Worm (Caenorhabditis elegans) whole organism, L4 larva: ENCODE data around the gene grd-6.

ENCODE experiments used
- D1046.2 ChIP-seq: fragments of 200-800 bp; sonication (Bioruptor generic); IDR thresholded peaks from 2 replicates; pipeline ENCODE4 v1.3.6; 2022; ENCODE audit warnings: missing genetic modification characterization, missing compliant biosample characterization
- F44E2.7 ChIP-seq: fragments of 200-800 bp; sonication (Bioruptor generic); IDR thresholded peaks from 2 replicates; pipeline ENCODE4 v2.1.2; 2022; ENCODE audit warnings: missing genetic modification characterization, missing compliant biosample characterization
- Y48G9A.11 ChIP-seq: fragments of 200-800 bp; sonication (Bioruptor generic); IDR thresholded peaks from 2 replicates; pipeline ENCODE4 v1.3.6; 2022; ENCODE audit warnings: missing genetic modification reagents, missing genetic modification characterization, missing compliant biosample characterization
- Y75B8A.6 ChIP-seq: fragments of 200-800 bp; sonication (Bioruptor generic); IDR thresholded peaks from 2 replicates; pipeline ENCODE4 v1.3.6; 2022; ENCODE audit warnings: missing genetic modification reagents, missing genetic modification characterization, missing compliant biosample characterization
- aha-1 ChIP-seq: fragments of 150-350 bp; peaks from one replicate; lab custom pipeline; 2014; ENCODE audit warnings: missing biosample characterization, missing genetic modification characterization
- ama-1 ChIP-seq: fragments of 150-350 bp; optimal IDR thresholded peaks from 2 replicates; lab custom pipeline; 2014; ENCODE audit warnings: inconsistent platforms, mixed read lengths
- arid-1 ChIP-seq: fragments of 200-800 bp; sonication (Bioruptor generic); conservative IDR thresholded peaks from 2 replicates; pipeline ENCODE4 v1.3.6; 2022; ENCODE audit warnings: missing genetic modification reagents, missing genetic modification characterization, missing compliant biosample characterization
- attf-4 ChIP-seq: sonication (generic microtip); optimal IDR thresholded peaks from 3 replicates; lab custom pipeline; 2017; ENCODE audit warnings: missing biosample characterization, missing genetic modification characterization
- ceh-20 ChIP-seq: fragments of 200-800 bp; sonication (Bioruptor generic); IDR thresholded peaks from 2 replicates; pipeline ENCODE4 v1.3.6; 2022; ENCODE audit warnings: missing genetic modification reagents, missing genetic modification characterization, missing compliant biosample characterization
- ceh-28 ChIP-seq: fragments of 150-350 bp; optimal IDR thresholded peaks from 2 replicates; lab custom pipeline; 2014; ENCODE audit warnings: missing biosample characterization, missing genetic modification reagents, missing genetic modification characterization
- daf-16 ChIP-seq, 3 experiments: sonication (generic microtip); optimal IDR thresholded peaks; 2 replicates each; lab custom pipeline; 2016 to 2017; ENCODE audit warnings: missing genetic modification characterization in 3 of 3, missing genetic modification reagents in 3 of 3, mild to moderate bottlenecking in 2 of 3, missing compliant biosample characterization in 2 of 3, missing biosample characterization in 1 of 3, moderate library complexity in 1 of 3
- daf-19 ChIP-seq: fragments of 200-800 bp; sonication (Bioruptor generic); conservative IDR thresholded peaks from 2 replicates; pipeline ENCODE4 v1.3.6; 2022; ENCODE audit warnings: missing genetic modification characterization, missing compliant biosample characterization
- duxl-1 ChIP-seq: sonication (generic microtip); optimal IDR thresholded peaks from 2 replicates; lab custom pipeline; 2016; ENCODE audit warnings: mild to moderate bottlenecking, missing genetic modification characterization, moderate library complexity, missing compliant biosample characterization; ENCODE audit not compliant: poor library complexity
- dve-1 ChIP-seq: sonication (generic microtip); optimal IDR thresholded peaks from 2 replicates; lab custom pipeline; 2017; ENCODE audit warnings: antibody characterized with exemption, mild to moderate bottlenecking, missing genetic modification characterization, missing compliant biosample characterization; ENCODE audit not compliant: insufficient read depth
- fkh-10 ChIP-seq: fragments of 150-350 bp; optimal IDR thresholded peaks from 2 replicates; lab custom pipeline; 2014; ENCODE audit warnings: missing biosample characterization, missing genetic modification reagents, missing genetic modification characterization
- fos-1 ChIP-seq: fragments of 150-350 bp; optimal IDR thresholded peaks from 2 replicates; lab custom pipeline; 2014; ENCODE audit warnings: missing biosample characterization, missing genetic modification characterization
- gei-8 ChIP-seq: fragments of 200-800 bp; sonication (Bioruptor generic); optimal IDR thresholded peaks from 2 replicates; lab custom pipeline; 2018; ENCODE audit warnings: mild to moderate bottlenecking, missing genetic modification characterization, missing compliant biosample characterization
- jun-1 ChIP-seq: fragments of 150-350 bp; optimal IDR thresholded peaks from 2 replicates; lab custom pipeline; 2014; ENCODE audit warnings: missing biosample characterization, missing genetic modification reagents, missing genetic modification characterization
- lin-29 ChIP-seq: fragments of 200-800 bp; sonication (Bioruptor generic); IDR thresholded peaks from 2 replicates; pipeline ENCODE4 v1.3.6; 2022; ENCODE audit warnings: missing genetic modification reagents, missing genetic modification characterization, missing compliant biosample characterization
- lin-38 ChIP-seq: fragments of 200-800 bp; sonication (Bioruptor generic); IDR thresholded peaks from 2 replicates; pipeline ENCODE4 v1.3.6; 2022; ENCODE audit warnings: missing genetic modification reagents, missing genetic modification characterization, missing compliant biosample characterization
- lin-39 ChIP-seq: fragments of 150-350 bp; optimal IDR thresholded peaks from 2 replicates; lab custom pipeline; 2014; ENCODE audit warnings: missing biosample characterization, missing genetic modification reagents, missing genetic modification characterization
- madf-5 ChIP-seq, 2 experiments: fragments of 200-800 bp; sonication (Bioruptor generic); IDR thresholded peaks; 2 replicates each; pipeline ENCODE4 v1.3.6; 2022; ENCODE audit warnings: missing compliant biosample characterization in 2 of 2, missing genetic modification characterization in 2 of 2
- mep-1 ChIP-seq: fragments of 150-350 bp; sonication (generic microtip); optimal IDR thresholded peaks from 3 replicates; lab custom pipeline; 2014; ENCODE audit warnings: missing biosample characterization, missing genetic modification characterization
- mes-2 ChIP-seq: sonication (generic microtip); optimal IDR thresholded peaks from 2 replicates; lab custom pipeline; 2016; ENCODE audit warnings: missing genotype, mild to moderate bottlenecking, missing genetic modification characterization, missing compliant biosample characterization; ENCODE audit not compliant: poor library complexity, severe bottlenecking
- mxl-3 ChIP-seq: fragments of 200-800 bp; sonication (Bioruptor generic); optimal IDR thresholded peaks from 2 replicates; lab custom pipeline; 2018; ENCODE audit warnings: mild to moderate bottlenecking, missing genetic modification characterization, missing compliant biosample characterization
- nhr-11 ChIP-seq: fragments of 150-350 bp; optimal IDR thresholded peaks from 2 replicates; lab custom pipeline; 2014; ENCODE audit warnings: missing biosample characterization, missing genetic modification characterization
- nhr-111 ChIP-seq: fragments of 200-800 bp; sonication (Bioruptor generic); optimal IDR thresholded peaks from 2 replicates; lab custom pipeline; 2018; ENCODE audit warnings: mild to moderate bottlenecking, missing genetic modification characterization, missing compliant biosample characterization
- nhr-237 ChIP-seq: sonication (generic microtip); optimal IDR thresholded peaks from 2 replicates; lab custom pipeline; 2017; ENCODE audit warnings: missing biosample characterization, missing genetic modification characterization
- nhr-28 ChIP-seq: fragments of 150-350 bp; optimal IDR thresholded peaks from 2 replicates; lab custom pipeline; 2014; ENCODE audit warnings: missing biosample characterization, missing genetic modification characterization
- nhr-48 ChIP-seq: sonication (generic microtip); optimal IDR thresholded peaks from 2 replicates; lab custom pipeline; 2016; ENCODE audit warnings: mild to moderate bottlenecking, missing genetic modification characterization, missing compliant biosample characterization
- nhr-77 ChIP-seq: fragments of 150-350 bp; optimal IDR thresholded peaks from 2 replicates; lab custom pipeline; 2014; ENCODE audit warnings: missing biosample characterization, missing genetic modification characterization
- pqm-1 ChIP-seq: sonication (generic microtip); optimal IDR thresholded peaks from 2 replicates; lab custom pipeline; 2017; ENCODE audit warnings: missing biosample characterization, missing genetic modification characterization
- rbr-2 ChIP-seq: sonication (generic microtip); optimal IDR thresholded peaks from 2 replicates; lab custom pipeline; 2016; ENCODE audit warnings: missing genotype, missing genetic modification characterization, missing compliant biosample characterization
- snpc-1.2 ChIP-seq: fragments of 200-800 bp; sonication (Bioruptor generic); IDR thresholded peaks from 2 replicates; pipeline ENCODE4 v1.3.6; 2022; ENCODE audit warnings: missing genetic modification reagents, missing genetic modification characterization, missing compliant biosample characterization
- spr-3 ChIP-seq: fragments of 200-800 bp; sonication (Bioruptor generic); optimal IDR thresholded peaks from 2 replicates; lab custom pipeline; 2018; ENCODE audit warnings: mild to moderate bottlenecking, missing genetic modification characterization, missing compliant biosample characterization
- tra-1 ChIP-seq: fragments of 200-800 bp; sonication (Bioruptor generic); IDR thresholded peaks from 2 replicates; pipeline ENCODE4 v1.3.6; 2022; ENCODE audit warnings: missing genetic modification reagents, missing genetic modification characterization, missing compliant biosample characterization
- unc-62 ChIP-seq, 3 experiments: fragments of 150-350 bp in 1 of 3; sonication (generic microtip); optimal IDR thresholded peaks in 2 of 3; peaks in 1 of 3; 1 replicate in 1 of 3; 2 replicates in 2 of 3; lab custom pipeline; 2014 to 2017; ENCODE audit warnings: missing biosample characterization in 3 of 3, missing genetic modification characterization in 3 of 3, missing genetic modification reagents in 3 of 3, missing genotype in 1 of 3
- zfp-3 ChIP-seq: fragments of 200-800 bp; sonication (Bioruptor generic); conservative IDR thresholded peaks from 2 replicates; pipeline ENCODE4 v1.3.6; 2022; ENCODE audit warnings: missing genetic modification reagents, missing genetic modification characterization, missing compliant biosample characterization
- zip-2 ChIP-seq: fragments of 150-350 bp; optimal IDR thresholded peaks from 2 replicates; lab custom pipeline; 2014; ENCODE audit warnings: missing biosample characterization, missing genetic modification characterization

The grd-6 gene

DNA sequence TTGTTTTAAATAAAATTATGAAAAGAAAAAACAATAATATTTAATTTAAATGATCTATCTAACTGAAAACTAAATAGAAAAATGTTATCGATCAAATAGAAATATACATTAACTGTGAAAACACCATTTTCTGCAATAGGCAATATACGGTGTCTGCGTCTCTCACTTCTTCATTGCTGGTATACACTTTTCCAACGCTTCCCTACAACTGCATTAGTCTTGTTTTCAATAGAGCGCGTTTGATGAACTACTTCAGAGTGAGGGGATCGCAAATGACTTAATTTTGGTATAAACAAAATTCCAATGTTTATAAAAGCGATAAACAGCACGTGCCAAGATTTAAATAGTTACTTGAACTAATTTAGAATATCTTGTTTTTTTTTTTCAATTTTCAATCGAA is 9.2 kb upstream of the grd-6 start (continued):
- TF ChIP-seq nhr-11 (tag; lab: Kevin White, UChicago) = peak; percentile 43
- TF ChIP-seq D1046.2 (GFP tag; lab: Robert Waterston, UW) = no peak
- TF ChIP-seq tra-1 (GFP tag; lab: Robert Waterston, UW) = no peak
- peak; percentile 86 for TF ChIP-seq dve-1 (tag; lab: Kevin White, UChicago)
- TF ChIP-seq spr-3 (GFP tag; lab: Kevin White, UChicago) = no peak
- no peak for TF ChIP-seq nhr-237 (tag; lab: Kevin White, UChicago)
- TF ChIP-seq nhr-77 (tag; lab: Kevin White, UChicago) = peak; percentile 72

DNA sequence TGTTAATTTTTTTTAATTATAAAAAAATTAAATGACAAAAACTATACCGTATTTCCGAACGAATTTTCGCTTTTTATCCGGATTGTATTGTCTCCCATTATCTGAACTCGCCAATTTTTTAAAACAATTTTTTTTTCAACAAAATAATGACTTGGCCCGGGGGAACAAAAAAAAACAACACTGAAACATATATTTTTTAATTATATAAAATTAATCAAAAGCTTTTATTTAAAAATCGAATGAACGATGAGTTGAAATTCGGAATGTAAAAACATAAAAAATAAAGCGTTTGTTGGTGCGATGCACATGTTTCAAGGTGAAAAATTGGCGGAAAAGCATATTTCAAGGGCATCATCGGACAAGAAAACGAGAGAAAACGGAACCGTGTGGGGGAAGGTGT is 8.1 kb upstream of the grd-6 start, which contains the start of gene mdt-27:
Gene mdt-27, minus strand, starts transcription at position 101 of the 400 bp plus-strand sequence.
- TF ChIP-seq aha-1 = peak; percentile 40
- TF ChIP-seq fos-1 (tag; lab: Kevin White, UChicago) = no peak

DNA sequence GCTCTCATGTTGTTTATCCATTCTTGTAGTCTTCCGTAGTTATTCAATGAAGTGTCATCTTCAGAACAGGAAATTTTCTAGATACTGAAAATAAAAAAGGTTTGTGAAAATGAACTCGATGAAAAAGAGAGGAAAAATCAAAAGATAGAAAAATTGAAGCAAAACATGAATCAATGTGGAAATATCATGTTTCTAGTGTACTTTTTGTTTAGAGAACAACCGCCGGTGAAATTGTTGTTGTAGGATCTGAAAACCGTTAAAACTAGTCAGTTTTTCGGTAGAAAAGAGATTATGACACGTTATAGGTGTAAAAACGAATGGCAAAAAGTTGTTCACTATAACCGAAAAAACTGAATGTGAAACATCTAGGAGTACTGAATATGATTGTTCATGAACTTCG is 4.5 kb upstream of the grd-6 start, which contains the start of gene pacs-1:
Gene pacs-1, minus strand, starts transcription at position 101 of the 400 bp plus-strand sequence.
- TF ChIP-seq nhr-111 (no peak), mes-2 (tag; lab: Kevin White, UChicago) (no peak), nhr-77 (tag; lab: Kevin White, UChicago) (no peak), lin-29 (no peak), jun-1 (tag; lab: Kevin White, UChicago) (no peak), rbr-2 (tag; lab: Kevin White, UChicago) (no peak), arid-1 (GFP tag; lab: Robert Waterston, UW) (no peak), tra-1 (GFP tag; lab: Robert Waterston, UW) (no peak), ceh-28 (tag; lab: Kevin White, UChicago) (no peak), duxl-1 (no peak), ama-1 (lab: Kevin White, UChicago) (no peak), zip-2 (tag; lab: Kevin White, UChicago) (no peak), mxl-3 (GFP tag; lab: Kevin White, UChicago) (no peak), lin-38 (GFP tag; lab: Robert Waterston, UW) (no peak), nhr-48 (tag; lab: Kevin White, UChicago) (no peak)
- TF ChIP-seq, all 104 proteins: peak for 0

DNA sequence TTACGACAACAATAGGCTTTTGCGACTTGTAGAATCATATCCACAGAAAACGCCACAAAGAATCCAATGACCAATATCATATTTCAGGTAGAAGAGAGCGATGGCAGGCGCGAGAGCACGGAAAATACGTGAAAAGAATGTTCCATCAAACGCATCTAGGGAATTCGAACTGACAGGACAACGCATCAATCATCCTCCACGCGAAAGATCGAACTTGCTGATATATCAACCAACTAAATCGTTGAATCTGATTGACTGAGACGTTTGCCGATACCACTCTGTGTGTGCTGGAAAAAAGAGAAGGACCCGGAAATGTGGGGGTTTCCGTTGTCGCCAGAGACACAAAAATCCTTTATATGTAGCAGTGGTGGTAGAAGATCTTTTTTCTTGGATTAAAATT is 3.5 kb upstream of the grd-6 start:
- no peak for TF ChIP-seq lin-39 (tag; lab: Kevin White, UChicago)
- TF ChIP-seq unc-62 (GFP tag; optimal IDR thresholded peaks at IDR 0.05 in 1 of 2; lab: Kevin White, UChicago) = peak in 1 of 2 experiments; percentile 100
- no peak for TF ChIP-seq unc-62 (tag; optimal IDR thresholded peaks at IDR 0.05; lab: Kevin White, UChicago)
- peak; percentile 73 for TF ChIP-seq aha-1
- peak; percentile 85 for TF ChIP-seq ceh-20 (GFP tag; lab: Robert Waterston, UW)
- TF ChIP-seq Y75B8A.6 (GFP tag; lab: Robert Waterston, UW) = no peak
- 0 out of 2 replicates have a peak, but pooled peaks have one; percentile 32 for TF ChIP-seq Y48G9A.11 (GFP tag; lab: Robert Waterston, UW)
- no peak for TF ChIP-seq gei-8
- TF ChIP-seq ama-1 (lab: Kevin White, UChicago) = no peak

DNA sequence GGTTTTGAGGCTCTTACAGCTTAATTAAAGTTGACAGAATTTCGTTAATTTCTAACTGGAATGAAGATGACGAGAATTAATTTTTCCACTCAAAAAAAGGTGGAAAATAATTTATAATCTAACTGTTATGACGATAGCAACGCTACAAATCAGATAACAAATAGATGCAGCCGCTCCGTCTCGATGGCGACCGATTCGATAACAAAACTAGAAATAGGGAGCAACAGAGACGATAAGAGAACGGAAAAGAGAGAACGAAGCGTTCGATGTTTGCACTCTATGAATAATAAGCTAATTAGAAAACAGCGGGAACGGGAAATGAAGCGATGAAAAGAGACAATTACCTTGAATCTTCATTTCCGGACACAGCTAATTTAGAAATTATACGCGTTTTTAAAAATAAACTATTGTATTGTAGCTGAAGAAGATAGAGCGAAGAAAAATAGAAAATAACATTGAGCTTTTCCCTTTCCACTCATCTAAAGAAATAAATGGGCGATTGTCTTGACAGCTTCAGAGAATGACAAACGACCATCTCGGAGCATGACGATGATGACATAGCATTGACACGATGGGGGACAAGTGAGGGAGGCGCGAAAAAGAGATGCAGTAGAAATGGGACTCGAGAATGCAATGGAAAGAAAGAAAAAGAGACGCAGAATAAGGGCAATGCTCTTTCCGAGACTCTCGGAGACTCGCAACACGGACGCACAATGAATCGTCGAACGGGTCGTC is 2.8 kb upstream of the grd-6 start:
- TF ChIP-seq fkh-10 (peak; percentile 10), dve-1 (tag; lab: Kevin White, UChicago) (peak; percentile 26), nhr-77 (tag; lab: Kevin White, UChicago) (no peak), lin-39 (tag; lab: Kevin White, UChicago) (peak; percentile 36), madf-5 (GFP tag; IDR thresholded peaks at IDR 0.05; lab: Robert Waterston, UW) (no peak), nhr-28 (no peak), F44E2.7 (no peak), pqm-1 (tag; lab: Kevin White, UChicago) (peak; percentile 56), attf-4 (tag; lab: Kevin White, UChicago) (no peak), Y48G9A.11 (GFP tag; lab: Robert Waterston, UW) (no peak), mep-1 (peak; percentile 12), daf-16 (GFP tag; optimal IDR thresholded peaks at IDR 0.05; lab: Kevin White, UChicago) (no peak), daf-16 (tag; optimal IDR thresholded peaks at IDR 0.05; lab: Kevin White, UChicago) (peak; percentile 88), zfp-3 (GFP tag; lab: Robert Waterston, UW) (no peak), nhr-48 (tag; lab: Kevin White, UChicago) (peak; percentile 39), mes-2 (tag; lab: Kevin White, UChicago) (peak; percentile 25), tra-1 (GFP tag; lab: Robert Waterston, UW) (0 out of 2 replicates have a peak, but pooled peaks have one; percentile 40), snpc-1.2 (no peak), lin-38 (GFP tag; lab: Robert Waterston, UW) (no peak), daf-19 (GFP tag; lab: Robert Waterston, UW) (no peak), ama-1 (lab: Kevin White, UChicago) (no peak), duxl-1 (no peak)
